Worm (Caenorhabditis elegans) whole organism, young adult: ENCODE results near the gene srg-10.

Experiments
- F22D6.2 ChIP-seq: sonication (generic microtip); optimal IDR thresholded peaks from 2 replicates; lab custom pipeline; 2016; ENCODE audit warnings: mild to moderate bottlenecking, missing genetic modification characterization, missing compliant biosample characterization
- F23B12.7 ChIP-seq: sonication (generic microtip); optimal IDR thresholded peaks from 2 replicates; lab custom pipeline; 2017; ENCODE audit warnings: missing genetic modification characterization, mild to moderate bottlenecking, missing compliant biosample characterization, antibody characterized with exemption, moderate library complexity; ENCODE audit not compliant: insufficient read depth
- F33H1.4 ChIP-seq: fragments of 200-800 bp; sonication (Bioruptor generic); IDR thresholded peaks from 2 replicates; pipeline ENCODE4 v1.3.6; 2022; ENCODE audit warnings: missing genetic modification reagents, missing genetic modification characterization, missing compliant biosample characterization
- T07F8.4 ChIP-seq: sonication (generic microtip); optimal IDR thresholded peaks from 2 replicates; lab custom pipeline; 2016; ENCODE audit warnings: mild to moderate bottlenecking, missing genetic modification characterization, moderate library complexity, missing compliant biosample characterization
- Y53G8AR.9 ChIP-seq: fragments of 200-800 bp; sonication (Bioruptor generic); conservative IDR thresholded peaks from 2 replicates; pipeline ENCODE4 v1.3.6; 2022; ENCODE audit warnings: missing genetic modification reagents, missing genetic modification characterization, missing compliant biosample characterization
- ZK185.1 ChIP-seq: sonication (generic microtip); optimal IDR thresholded peaks from 2 replicates; lab custom pipeline; 2016; ENCODE audit warnings: mild to moderate bottlenecking, missing genetic modification characterization, missing compliant biosample characterization; ENCODE audit not compliant: poor library complexity, severe bottlenecking
- ama-1 ChIP-seq, 3 experiments: fragments of 150-350 bp in 1 of 3; sonication (generic microtip) in 2 of 3; optimal IDR thresholded peaks; 2 replicates each; lab custom pipeline; 2014 to 2018; ENCODE audit warnings: missing biosample characterization in 2 of 3, missing genetic modification characterization in 2 of 3, missing genetic modification reagents in 2 of 3
- aptf-2 ChIP-seq: fragments of 200-800 bp; sonication (Bioruptor generic); conservative IDR thresholded peaks from 2 replicates; pipeline ENCODE4 v1.3.6; 2022; ENCODE audit warnings: missing genetic modification reagents, missing genetic modification characterization, missing compliant biosample characterization
- attf-5 ChIP-seq: fragments of 200-800 bp; sonication (Bioruptor generic); optimal IDR thresholded peaks from 2 replicates; lab custom pipeline; 2018; ENCODE audit warnings: mild to moderate bottlenecking, missing genetic modification characterization, missing compliant biosample characterization
- cebp-1 ChIP-seq, 2 experiments: fragments of 200-800 bp in 1 of 2; sonication (Bioruptor generic) in 1 of 2; sonication (generic microtip) in 1 of 2; IDR thresholded peaks in 1 of 2; optimal IDR thresholded peaks in 1 of 2; 2 replicates each; pipeline versions ENCODE4 v1.3.6 to Lab custom; 2017 to 2022; ENCODE audit warnings: missing compliant biosample characterization in 2 of 2, missing genetic modification characterization in 2 of 2, mild to moderate bottlenecking in 1 of 2, missing genetic modification reagents in 1 of 2, moderate library complexity in 1 of 2
- ceh-100 ChIP-seq: fragments of 200-800 bp; sonication (Bioruptor generic); IDR thresholded peaks from 2 replicates; pipeline ENCODE4 v1.3.6; 2022; ENCODE audit warnings: missing genetic modification reagents, missing genetic modification characterization, missing compliant biosample characterization
- chd-7 ChIP-seq: sonication (generic microtip); optimal IDR thresholded peaks from 2 replicates; lab custom pipeline; 2016; ENCODE audit warnings: mild to moderate bottlenecking, missing genetic modification characterization, moderate library complexity, missing compliant biosample characterization
- dox-1 ChIP-seq: fragments of 200-800 bp; sonication (Bioruptor generic); IDR thresholded peaks from 2 replicates; pipeline ENCODE4 v1.3.6; 2022; ENCODE audit warnings: missing genetic modification reagents, missing genetic modification characterization, missing compliant biosample characterization
- dpl-1 ChIP-seq: fragments of 150-350 bp; optimal IDR thresholded peaks from 2 replicates; lab custom pipeline; 2014; ENCODE audit warnings: missing biosample characterization, missing genetic modification reagents, missing genetic modification characterization
- efl-1 ChIP-seq: fragments of 150-350 bp; optimal IDR thresholded peaks from 2 replicates; lab custom pipeline; 2014; ENCODE audit warnings: missing biosample characterization, missing genetic modification reagents, missing genetic modification characterization
- egl-18 ChIP-seq: fragments of 200-800 bp; sonication (Bioruptor generic); IDR thresholded peaks from 2 replicates; pipeline ENCODE4 v1.3.6; 2022; ENCODE audit warnings: missing genetic modification reagents, missing genetic modification characterization, missing compliant biosample characterization
- ets-4 ChIP-seq: fragments of 200-800 bp; sonication (Bioruptor generic); optimal IDR thresholded peaks from 2 replicates; lab custom pipeline; 2018; ENCODE audit warnings: mild to moderate bottlenecking, missing genetic modification characterization, missing compliant biosample characterization
- fkh-3 ChIP-seq: sonication (generic microtip); optimal IDR thresholded peaks from 2 replicates; lab custom pipeline; 2016; ENCODE audit warnings: mild to moderate bottlenecking, missing genetic modification characterization, missing compliant biosample characterization
- gei-17 ChIP-seq: fragments of 200-800 bp; sonication (Bioruptor generic); optimal IDR thresholded peaks from 2 replicates; lab custom pipeline; 2018; ENCODE audit warnings: mild to moderate bottlenecking, missing genetic modification characterization, missing compliant biosample characterization
- hmg-1.2 ChIP-seq: fragments of 200-800 bp; sonication (Bioruptor generic); IDR thresholded peaks from 2 replicates; pipeline ENCODE4 v1.3.6; 2022; ENCODE audit warnings: missing genetic modification reagents, missing genetic modification characterization, missing compliant biosample characterization
- hsf-1 ChIP-seq: fragments of 200-800 bp; sonication (Bioruptor generic); IDR thresholded peaks from 2 replicates; pipeline ENCODE4 v1.3.6; 2022; ENCODE audit warnings: missing genetic modification reagents, missing genetic modification characterization, missing compliant biosample characterization
- lin-26 ChIP-seq: fragments of 200-800 bp; sonication (Bioruptor generic); IDR thresholded peaks from 2 replicates; pipeline ENCODE4 v1.3.6; 2022; ENCODE audit warnings: missing genetic modification reagents, missing genetic modification characterization, missing compliant biosample characterization
- lin-40 ChIP-seq: sonication (generic microtip); optimal IDR thresholded peaks from 2 replicates; lab custom pipeline; 2016; ENCODE audit warnings: missing genetic modification characterization, mild to moderate bottlenecking, missing compliant biosample characterization, missing genotype, missing genetic modification reagents
- lin-54 ChIP-seq: fragments of 200-800 bp; sonication (Bioruptor generic); optimal IDR thresholded peaks from 2 replicates; lab custom pipeline; 2018; ENCODE audit warnings: mild to moderate bottlenecking, missing genetic modification characterization, missing compliant biosample characterization
- lir-1 ChIP-seq: fragments of 200-800 bp; sonication (Bioruptor generic); conservative IDR thresholded peaks from 2 replicates; pipeline ENCODE4 v1.3.6; 2022; ENCODE audit warnings: missing genetic modification reagents, missing genetic modification characterization, missing compliant biosample characterization
- lsy-27 ChIP-seq: sonication (generic microtip); optimal IDR thresholded peaks from 2 replicates; lab custom pipeline; 2017; ENCODE audit warnings: missing genetic modification characterization, mild to moderate bottlenecking, missing compliant biosample characterization, antibody characterized with exemption, missing genotype, borderline replicate concordance; ENCODE audit not compliant: insufficient read depth
- madf-6 ChIP-seq: fragments of 200-800 bp; sonication (Bioruptor generic); IDR thresholded peaks from 2 replicates; pipeline ENCODE4 v1.3.6; 2022; ENCODE audit warnings: missing genetic modification reagents, missing genetic modification characterization, missing compliant biosample characterization
- mcd-1 ChIP-seq: fragments of 200-800 bp; sonication (Bioruptor generic); IDR thresholded peaks from 2 replicates; pipeline ENCODE4 v1.3.6; 2022; ENCODE audit warnings: missing genetic modification reagents, missing genetic modification characterization, missing compliant biosample characterization
- nhr-27 ChIP-seq: fragments of 200-800 bp; sonication (Bioruptor generic); optimal IDR thresholded peaks from 2 replicates; lab custom pipeline; 2018; ENCODE audit warnings: mild to moderate bottlenecking, missing genetic modification characterization, moderate library complexity, missing compliant biosample characterization
- pha-4 ChIP-seq: fragments of 150-350 bp; sonication (generic microtip); optimal IDR thresholded peaks from 2 replicates; lab custom pipeline; 2014; ENCODE audit warnings: missing biosample characterization, missing genetic modification reagents, missing genetic modification characterization
- repo-1 ChIP-seq: sonication (generic microtip); optimal IDR thresholded peaks from 2 replicates; lab custom pipeline; 2017; ENCODE audit warnings: mild to moderate bottlenecking, missing genetic modification characterization, missing compliant biosample characterization
- rpc-1 ChIP-seq, 2 experiments: fragments of 150-350 bp in 1 of 2; sonication (generic microtip) in 1 of 2; optimal IDR thresholded peaks; 2 replicates each; lab custom pipeline; 2014 to 2018; ENCODE audit warnings: missing biosample characterization in 1 of 2, missing genetic modification characterization in 1 of 2, missing genetic modification reagents in 1 of 2, missing genotype in 1 of 2
- sdz-38 ChIP-seq: sonication (generic microtip); optimal IDR thresholded peaks from 2 replicates; lab custom pipeline; 2016; ENCODE audit warnings: missing genotype, missing genetic modification characterization, missing compliant biosample characterization
- snpc-1.3 ChIP-seq: sonication (generic microtip); optimal IDR thresholded peaks from 2 replicates; lab custom pipeline; 2017; ENCODE audit warnings: missing genetic modification characterization, mild to moderate bottlenecking, missing compliant biosample characterization, antibody characterized with exemption, moderate library complexity, missing genotype, missing genetic modification reagents; ENCODE audit not compliant: insufficient read depth
- tlf-1 ChIP-seq: fragments of 200-800 bp; sonication (Bioruptor generic); optimal IDR thresholded peaks from 2 replicates; lab custom pipeline; 2018; ENCODE audit warnings: mild to moderate bottlenecking, missing genetic modification characterization, missing compliant biosample characterization
- unc-62 ChIP-seq: fragments of 150-350 bp; optimal IDR thresholded peaks from 2 replicates; lab custom pipeline; 2014; ENCODE audit warnings: missing biosample characterization, missing genetic modification reagents, missing genetic modification characterization
- xnd-1 ChIP-seq: sonication (generic microtip); optimal IDR thresholded peaks from 2 replicates; lab custom pipeline; 2016; ENCODE audit warnings: missing genotype, missing genetic modification reagents, missing genetic modification characterization, missing compliant biosample characterization
- ztf-3 ChIP-seq: fragments of 200-800 bp; sonication (Bioruptor generic); optimal IDR thresholded peaks from 2 replicates; lab custom pipeline; 2018; ENCODE audit warnings: mild to moderate bottlenecking, missing genetic modification characterization, missing compliant biosample characterization
- ztf-6 ChIP-seq: fragments of 200-800 bp; sonication (Bioruptor generic); IDR thresholded peaks from 2 replicates; pipeline ENCODE4 v1.3.6; 2022; ENCODE audit warnings: missing genetic modification reagents, missing genetic modification characterization, missing compliant biosample characterization

The srg-10 gene

ce11 chrIII:4689595-4689994 lies 12.0 kb downstream of the srg-10 start (continued):
- TF ChIP-seq chd-7 (tag; lab: Kevin White, UChicago), result peak; percentile 90
- peak; percentile 83 for TF ChIP-seq repo-1 (tag; lab: Kevin White, UChicago)
- 0 out of 2 replicates have a peak, but pooled peaks have one; percentile 34 for TF ChIP-seq egl-18 (GFP tag; lab: Robert Waterston, UW)
- peak; percentile 77 for TF ChIP-seq Y53G8AR.9 (GFP tag; lab: Robert Waterston, UW)
- TF ChIP-seq xnd-1 (tag; lab: Kevin White, UChicago), result peak; percentile 26
- peak; percentile 97 for TF ChIP-seq lin-26
- TF ChIP-seq attf-5 (GFP tag; lab: Kevin White, UChicago), result peak; percentile 81
- TF ChIP-seq pha-4 (tag; lab: Kevin White, UChicago), result peak; percentile 47
- TF ChIP-seq F22D6.2 (tag; lab: Kevin White, UChicago), result peak; percentile 26
- TF ChIP-seq ama-1 (optimal IDR thresholded peaks at IDR 0.05; lab: Kevin White, UChicago), result no peak
- peak; percentile 87 to 95 for TF ChIP-seq ama-1 (GFP tag; optimal IDR thresholded peaks at IDR 0.05; lab: Kevin White, UChicago)
- TF ChIP-seq mcd-1, result no peak
- TF ChIP-seq dpl-1, result no peak
- peak; percentile 70 for TF ChIP-seq lsy-27 (tag; lab: Kevin White, UChicago)
- TF ChIP-seq F23B12.7 (tag; lab: Kevin White, UChicago), result peak; percentile 82
- peak; percentile 91 for TF ChIP-seq rpc-1 (optimal IDR thresholded peaks at IDR 0.05; lab: Kevin White, UChicago)
- TF ChIP-seq rpc-1 (tag; optimal IDR thresholded peaks at IDR 0.05; lab: Kevin White, UChicago), result peak; percentile 100
- peak; percentile 29 for TF ChIP-seq gei-17 (GFP tag; lab: Kevin White, UChicago)
- peak; percentile 87 for TF ChIP-seq T07F8.4 (tag; lab: Kevin White, UChicago)
- no peak; the same call in 1 of the 2 replicates for TF ChIP-seq lir-1 (GFP tag; lab: Robert Waterston, UW)
- 0 out of 2 replicates have a peak, but pooled peaks have one; percentile 28 for TF ChIP-seq ceh-100 (GFP tag; lab: Robert Waterston, UW)
- TF ChIP-seq ztf-3 (GFP tag; lab: Kevin White, UChicago), result peak; percentile 36
- peak; percentile 92 for TF ChIP-seq snpc-1.3 (tag; lab: Kevin White, UChicago)
- TF ChIP-seq sdz-38, result no peak
- TF ChIP-seq fkh-3, result no peak
- TF ChIP-seq hsf-1 (GFP tag; lab: Robert Waterston, UW), result peak; percentile 59; the same call in 1 of the 2 replicates
- TF ChIP-seq lin-54 (GFP tag; lab: Kevin White, UChicago), result peak; percentile 77
- peak; percentile 40 for TF ChIP-seq efl-1
- TF ChIP-seq aptf-2, result no peak
- peak; percentile 85 for TF ChIP-seq ZK185.1 (tag; lab: Kevin White, UChicago)
- TF ChIP-seq nhr-27 (tag; lab: Kevin White, UChicago), result no peak
- TF ChIP-seq ztf-6 (GFP tag; lab: Robert Waterston, UW), result no peak
- TF ChIP-seq dox-1 (GFP tag; lab: Robert Waterston, UW), result peak; percentile 87
- TF ChIP-seq hmg-1.2, result peak; percentile 71
- TF ChIP-seq madf-6 (GFP tag; lab: Robert Waterston, UW), result peak; percentile 74; the same call in 1 of the 2 replicates
- peak; percentile 50; the same call in 1 of the 2 replicates for TF ChIP-seq cebp-1 (GFP tag; IDR thresholded peaks at IDR 0.05; lab: Robert Waterston, UW)
- TF ChIP-seq cebp-1 (tag; optimal IDR thresholded peaks at IDR 0.05; lab: Kevin White, UChicago), result no peak
- TF ChIP-seq unc-62 (GFP tag; lab: Kevin White, UChicago), result peak; percentile 26
- TF ChIP-seq tlf-1 (GFP tag; lab: Kevin White, UChicago), result peak; percentile 71
- TF ChIP-seq lin-40, result no peak
- TF ChIP-seq ets-4 (GFP tag; lab: Kevin White, UChicago), result peak; percentile 77
- peak; percentile 57 for TF ChIP-seq F33H1.4 (GFP tag; lab: Robert Waterston, UW)
